Worm (Caenorhabditis elegans) whole organism, L1 larva: ENCODE data around the gene F22E5.13.
A peak's percentile ranks its signal among the peaks of the same experiment; 100 is the strongest.
"Not testable (repeated sequence)": the region's sequence is repeated elsewhere in the genome, so short reads cannot be mapped to it uniquely, and the experiment has no call there.

Experiments
- C16A3.4 ChIP-seq: fragments of 150-350 bp; optimal IDR thresholded peaks from 2 replicates; lab custom pipeline; 2014; ENCODE audit warnings: missing biosample characterization, missing genetic modification characterization
- Y116A8C.19 ChIP-seq: sonication (generic microtip); optimal IDR thresholded peaks from 2 replicates; lab custom pipeline; 2016; ENCODE audit warnings: missing compliant biosample characterization, missing genetic modification characterization, borderline replicate concordance
- aha-1 ChIP-seq: fragments of 150-350 bp; optimal IDR thresholded peaks from 2 replicates; lab custom pipeline; 2014; ENCODE audit warnings: missing biosample characterization, missing genetic modification characterization
- aly-2 ChIP-seq: fragments of 150-350 bp; optimal IDR thresholded peaks from 2 replicates; lab custom pipeline; 2014; ENCODE audit warnings: missing biosample characterization, missing genetic modification characterization
- blmp-1 ChIP-seq: fragments of 150-350 bp; optimal IDR thresholded peaks from 2 replicates; lab custom pipeline; 2014; ENCODE audit warnings: missing biosample characterization, missing genetic modification characterization
- ceh-88 ChIP-seq: fragments of 200-800 bp; sonication (Bioruptor generic); IDR thresholded peaks from 2 replicates; pipeline ENCODE4 v1.3.6; 2022; ENCODE audit warnings: missing genetic modification characterization, missing compliant biosample characterization
- dpl-1 ChIP-seq, 3 experiments: fragments of 150-350 bp in 2 of 3; sonication (generic microtip) in 1 of 3; optimal IDR thresholded peaks; 2 replicates each; lab custom pipeline; 2014 to 2017; ENCODE audit warnings: missing biosample characterization in 3 of 3, missing genetic modification characterization in 3 of 3, missing genetic modification reagents in 3 of 3
- efl-1 ChIP-seq, 4 experiments: fragments of 150-350 bp; optimal IDR thresholded peaks in 3 of 4; peaks in 1 of 4; 1 replicate in 1 of 4; 2 replicates in 3 of 4; lab custom pipeline; 2014; ENCODE audit warnings: missing biosample characterization in 2 of 4, missing genetic modification characterization in 2 of 4, missing genetic modification reagents in 2 of 4
- efl-3 ChIP-seq: fragments of 200-800 bp; sonication (Bioruptor generic); optimal IDR thresholded peaks from 2 replicates; lab custom pipeline; 2018; ENCODE audit warnings: mild to moderate bottlenecking, missing genetic modification characterization, missing compliant biosample characterization
- elt-2 ChIP-seq: sonication (generic microtip); optimal IDR thresholded peaks from 2 replicates; lab custom pipeline; 2016; ENCODE audit warnings: missing genetic modification characterization, mild to moderate bottlenecking, inconsistent platforms, missing compliant biosample characterization, missing genetic modification reagents
- elt-3 ChIP-seq, 6 experiments: fragments of 150-350 bp in 1 of 6; sonication (generic microtip); optimal IDR thresholded peaks; 2 replicates each; lab custom pipeline; 2017 to 2018; ENCODE audit warnings: missing biosample characterization in 6 of 6, missing genetic modification characterization in 6 of 6, inconsistent platforms in 1 of 6
- ets-5 ChIP-seq: fragments of 200-800 bp; sonication (Bioruptor generic); IDR thresholded peaks from 2 replicates; pipeline ENCODE4 v1.3.6; 2022; ENCODE audit warnings: missing genetic modification characterization, missing compliant biosample characterization
- fkh-8 ChIP-seq: sonication (generic microtip); optimal IDR thresholded peaks from 2 replicates; lab custom pipeline; 2016; ENCODE audit warnings: mild to moderate bottlenecking, missing genetic modification characterization, missing compliant biosample characterization
- fos-1 ChIP-seq: fragments of 150-350 bp; optimal IDR thresholded peaks from 2 replicates; lab custom pipeline; 2014; ENCODE audit warnings: missing biosample characterization, missing genetic modification characterization
- irx-1 ChIP-seq: sonication (generic microtip); optimal IDR thresholded peaks from 2 replicates; lab custom pipeline; 2016; ENCODE audit warnings: missing genetic modification characterization, missing compliant biosample characterization
- jun-1 ChIP-seq: fragments of 150-350 bp; optimal IDR thresholded peaks from 2 replicates; lab custom pipeline; 2014; ENCODE audit warnings: missing biosample characterization, missing genetic modification reagents, missing genetic modification characterization
- lin-14 ChIP-seq: fragments of 200-800 bp; sonication (Bioruptor generic); optimal IDR thresholded peaks from 2 replicates; lab custom pipeline; 2018; ENCODE audit warnings: mild to moderate bottlenecking, missing genetic modification characterization, moderate library complexity, missing compliant biosample characterization
- lin-15B ChIP-seq: fragments of 150-350 bp; sonication (generic microtip); optimal IDR thresholded peaks from 3 replicates; lab custom pipeline; 2014; ENCODE audit warnings: missing biosample characterization, missing genetic modification characterization
- lin-35 ChIP-seq, 2 experiments: fragments of 150-350 bp; optimal IDR thresholded peaks; 2 replicates each; lab custom pipeline; 2014; ENCODE audit warnings: missing biosample characterization in 2 of 2, missing genetic modification characterization in 2 of 2, missing genetic modification reagents in 2 of 2
- lir-3 ChIP-seq: sonication (generic microtip); optimal IDR thresholded peaks from 2 replicates; lab custom pipeline; 2016; ENCODE audit warnings: mild to moderate bottlenecking, missing genetic modification characterization, moderate library complexity, missing compliant biosample characterization; ENCODE audit not compliant: poor library complexity
- lsy-2 ChIP-seq, 2 experiments: fragments of 150-350 bp; optimal IDR thresholded peaks; 2 replicates each; lab custom pipeline; 2014; ENCODE audit warnings: missing biosample characterization in 2 of 2, missing genetic modification characterization in 2 of 2
- mdl-1 ChIP-seq, 2 experiments: fragments of 150-350 bp; optimal IDR thresholded peaks; 2 replicates each; lab custom pipeline; 2014 to 2017; ENCODE audit warnings: missing biosample characterization in 2 of 2, missing genetic modification characterization in 2 of 2, inconsistent platforms in 1 of 2
- mef-2 ChIP-seq: fragments of 150-350 bp; optimal IDR thresholded peaks from 2 replicates; lab custom pipeline; 2014; ENCODE audit warnings: missing biosample characterization, missing genetic modification characterization
- nhr-20 ChIP-seq: sonication (generic microtip); optimal IDR thresholded peaks from 2 replicates; lab custom pipeline; 2016; ENCODE audit warnings: mild to moderate bottlenecking, missing genetic modification characterization, missing compliant biosample characterization
- nhr-237 ChIP-seq: fragments of 150-350 bp; optimal IDR thresholded peaks from 2 replicates; lab custom pipeline; 2014; ENCODE audit warnings: missing biosample characterization, missing genetic modification characterization
- nhr-28 ChIP-seq: fragments of 150-350 bp; optimal IDR thresholded peaks from 2 replicates; lab custom pipeline; 2014; ENCODE audit warnings: missing biosample characterization, missing genetic modification characterization
- nhr-47 ChIP-seq: sonication (generic microtip); optimal IDR thresholded peaks from 2 replicates; lab custom pipeline; 2016; ENCODE audit warnings: mild to moderate bottlenecking, missing genetic modification characterization, moderate library complexity, missing compliant biosample characterization
- nhr-76 ChIP-seq: sonication (generic microtip); optimal IDR thresholded peaks from 2 replicates; lab custom pipeline; 2017; ENCODE audit warnings: missing biosample characterization, missing genetic modification characterization
- nhr-84 ChIP-seq: sonication (generic microtip); optimal IDR thresholded peaks from 2 replicates; lab custom pipeline; 2017; ENCODE audit warnings: missing biosample characterization, missing genetic modification characterization
- nhr-85 ChIP-seq: sonication (generic microtip); peaks from one replicate; lab custom pipeline; 2016; ENCODE audit warnings: missing genetic modification characterization, inconsistent platforms, missing compliant biosample characterization
- nhr-90 ChIP-seq: sonication (generic microtip); optimal IDR thresholded peaks from 2 replicates; lab custom pipeline; 2016; ENCODE audit warnings: mild to moderate bottlenecking, missing genetic modification characterization, missing compliant biosample characterization; ENCODE audit not compliant: poor library complexity
- pqm-1 ChIP-seq: sonication (generic microtip); optimal IDR thresholded peaks from 3 replicates; lab custom pipeline; 2017; ENCODE audit warnings: missing biosample characterization, missing genetic modification characterization
- skn-1 ChIP-seq: fragments of 150-350 bp; optimal IDR thresholded peaks from 2 replicates; lab custom pipeline; 2014; ENCODE audit warnings: missing biosample characterization, missing genetic modification characterization
- sptf-1 ChIP-seq: fragments of 150-350 bp; optimal IDR thresholded peaks from 2 replicates; lab custom pipeline; 2014; ENCODE audit warnings: missing biosample characterization, missing genetic modification characterization
- swsn-7 ChIP-seq: sonication (generic microtip); optimal IDR thresholded peaks from 2 replicates; lab custom pipeline; 2016; ENCODE audit warnings: missing genetic modification characterization, missing compliant biosample characterization
- tbx-2 ChIP-seq: sonication (generic microtip); optimal IDR thresholded peaks from 2 replicates; lab custom pipeline; 2016; ENCODE audit warnings: missing genetic modification characterization, missing compliant biosample characterization
- tlp-1 ChIP-seq: fragments of 150-350 bp; optimal IDR thresholded peaks from 2 replicates; lab custom pipeline; 2014; ENCODE audit warnings: missing biosample characterization, missing genetic modification characterization
- xbp-1 ChIP-seq: sonication (generic microtip); optimal IDR thresholded peaks from 2 replicates; lab custom pipeline; 2016; ENCODE audit warnings: missing genetic modification characterization, missing compliant biosample characterization
- ztf-4 ChIP-seq: fragments of 150-350 bp; optimal IDR thresholded peaks from 2 replicates; lab custom pipeline; 2014; ENCODE audit warnings: missing biosample characterization, missing genetic modification characterization

Gene F22E5.13

ce11 chrII:2649015-2649414 is 424 bp downstream of the F22E5.13 start (continued):
- TF ChIP-seq ets-5 (GFP tag; lab: Robert Waterston, UW) (no peak), tbx-2 (no peak), jun-1 (tag; lab: Kevin White, UChicago) (no peak), fos-1 (tag; lab: Kevin White, UChicago) (no peak), lin-15B (tag; lab: Kevin White, UChicago) (no peak), lsy-2 (tag; optimal IDR thresholded peaks at IDR 0.05; lab: Kevin White, UChicago) (peak; percentile 26 to 51), nhr-237 (tag; lab: Kevin White, UChicago) (no peak)

ce11 chrII:2646756-2647155 is 2.7 kb downstream of the F22E5.13 start, which contains the start of gene F22E5.12:
TSS of gene F22E5.12 (minus strand) at chrII:2646856.
- peak; percentile 2 for TF ChIP-seq xbp-1 (tag; lab: Kevin White, UChicago)

ce11 chrII:2644498-2644897 is 4.9 kb downstream of the F22E5.13 start, which contains the start of gene F22E5.11:
TSS of gene F22E5.11 (minus strand) at chrII:2644598.
- TF ChIP-seq elt-3 (tag; optimal IDR thresholded peaks at IDR 0.05; lab: Kevin White, UChicago), result no peak
- TF ChIP-seq skn-1 (tag; lab: Kevin White, UChicago), result no peak

- no peak for TF ChIP-seq tlp-1 (tag; lab: Kevin White, UChicago)
- no peak for TF ChIP-seq nhr-90
- TF ChIP-seq nhr-85 (tag; lab: Kevin White, UChicago), result no peak
- TF ChIP-seq aly-2 (tag; lab: Kevin White, UChicago), result no peak
- no peak for TF ChIP-seq sptf-1 (tag; lab: Kevin White, UChicago)
- no peak for TF ChIP-seq pqm-1
- TF ChIP-seq fos-1 (tag; lab: Kevin White, UChicago), result no peak
- TF ChIP-seq ztf-4, result no peak
- no peak for TF ChIP-seq nhr-84
- no peak for TF ChIP-seq swsn-7 (tag; lab: Kevin White, UChicago)
- TF ChIP-seq mdl-1 (tag; optimal IDR thresholded peaks at IDR 0.05; lab: Kevin White, UChicago), result no peak
- TF ChIP-seq nhr-47 (tag; lab: Kevin White, UChicago), result no peak
- TF ChIP-seq ceh-88 (GFP tag; lab: Robert Waterston, UW), result no peak
Observed at ce11 chrII:2641777-2642176, 7.7 kb downstream of the F22E5.13 start, which contains the start of gene F22E5.7. TSS of gene F22E5.7 (plus strand) at chrII:2642077.

ce11 chrII:2640982-2641381 is 8.5 kb downstream of the F22E5.13 start, which contains the start of gene F22E5.23:
TSS of gene F22E5.23 (plus strand) at chrII:2641282.
- TF ChIP-seq xbp-1 (tag; lab: Kevin White, UChicago) (no peak), efl-3 (no peak), aha-1 (tag; lab: Kevin White, UChicago) (no peak), aly-2 (tag; lab: Kevin White, UChicago) (no peak), nhr-76 (tag; lab: Kevin White, UChicago) (no peak), elt-2 (tag; lab: Kevin White, UChicago) (no peak)

- TF ChIP-seq lin-14 (GFP tag; lab: Kevin White, UChicago); mef-2 (tag; lab: Kevin White, UChicago); fkh-8 (tag; lab: Kevin White, UChicago): not testable (repeated sequence)
Observed at ce11 chrII:2639401-2640088, 9.9 kb downstream of the F22E5.13 start, which contains the start of gene F22E5.8. TSS of gene F22E5.8 (plus strand) at chrII:2640038.

ce11 chrII:2638062-2638461 is 11.4 kb downstream of the F22E5.13 start, which contains the start of gene F22E5.9:
TSS of gene F22E5.9 (plus strand) at chrII:2638388.
- TF ChIP-seq lir-3 (no peak), nhr-28 (no peak), swsn-7 (tag; lab: Kevin White, UChicago) (peak; percentile 17), blmp-1 (tag; lab: Kevin White, UChicago) (peak; percentile 13), nhr-20 (peak; percentile 25), dpl-1 (GFP tag; optimal IDR thresholded peaks at IDR 0.05; lab: Kevin White, UChicago) (peak; percentile 81 to 91 (median 89)), skn-1 (tag; lab: Kevin White, UChicago) (peak; percentile 57), nhr-85 (tag; lab: Kevin White, UChicago) (peak; percentile 48), Y116A8C.19 (tag; lab: Kevin White, UChicago) (no peak), irx-1 (tag; lab: Kevin White, UChicago) (peak; percentile 4), efl-1 (optimal IDR thresholded peaks at IDR 0.05; lab: Kevin White, UChicago) (peak; percentile 91 to 97), efl-1 (GFP tag; optimal IDR thresholded peaks at IDR 0.05 in 1 of 2; lab: Kevin White, UChicago) (peak; percentile 91 to 99), fos-1 (tag; lab: Kevin White, UChicago) (no peak), xbp-1 (tag; lab: Kevin White, UChicago) (peak; percentile 9), lin-35 (GFP tag; optimal IDR thresholded peaks at IDR 0.05; lab: Kevin White, UChicago) (peak; percentile 80 to 92), C16A3.4 (tag; lab: Kevin White, UChicago) (peak; percentile 16), lsy-2 (tag; optimal IDR thresholded peaks at IDR 0.05; lab: Kevin White, UChicago) (peak; percentile 33 to 59)
